Worm (Caenorhabditis elegans) whole organism, L4 larva: ENCODE data around the gene zfp-1.
A peak's percentile ranks its signal among the peaks of the same experiment; 100 is the strongest.

Experiments
- F44E2.7 ChIP-seq: fragments of 200-800 bp; sonication (Bioruptor generic); IDR thresholded peaks from 2 replicates; pipeline ENCODE4 v2.1.2; 2022; ENCODE audit warnings: missing genetic modification characterization, missing compliant biosample characterization
- F49E8.2 ChIP-seq: sonication (generic microtip); optimal IDR thresholded peaks from 2 replicates; lab custom pipeline; 2016; ENCODE audit warnings: missing compliant biosample characterization, mild to moderate bottlenecking, missing genetic modification characterization, borderline replicate concordance
- R02D3.7 ChIP-seq: fragments of 150-350 bp; sonication (generic microtip); optimal IDR thresholded peaks from 3 replicates; lab custom pipeline; 2014; ENCODE audit warnings: missing biosample characterization, missing genetic modification characterization
- T26A8.4 ChIP-seq: fragments of 200-800 bp; sonication (Bioruptor generic); IDR thresholded peaks from 2 replicates; pipeline ENCODE4 v1.3.6; 2022; ENCODE audit warnings: missing genetic modification characterization, missing compliant biosample characterization
- Y75B8A.6 ChIP-seq: fragments of 200-800 bp; sonication (Bioruptor generic); IDR thresholded peaks from 2 replicates; pipeline ENCODE4 v1.3.6; 2022; ENCODE audit warnings: missing genetic modification reagents, missing genetic modification characterization, missing compliant biosample characterization
- ZK337.2 ChIP-seq: fragments of 200-800 bp; sonication (Bioruptor generic); IDR thresholded peaks from 2 replicates; pipeline ENCODE4 v1.3.6; 2022; ENCODE audit warnings: missing genetic modification reagents, missing genetic modification characterization, missing compliant biosample characterization
- ama-1 ChIP-seq: fragments of 150-350 bp; optimal IDR thresholded peaks from 2 replicates; lab custom pipeline; 2014; ENCODE audit warnings: inconsistent platforms, mixed read lengths
- attf-4 ChIP-seq: sonication (generic microtip); optimal IDR thresholded peaks from 3 replicates; lab custom pipeline; 2017; ENCODE audit warnings: missing biosample characterization, missing genetic modification characterization
- ceh-20 ChIP-seq: fragments of 200-800 bp; sonication (Bioruptor generic); IDR thresholded peaks from 2 replicates; pipeline ENCODE4 v1.3.6; 2022; ENCODE audit warnings: missing genetic modification reagents, missing genetic modification characterization, missing compliant biosample characterization
- ceh-28 ChIP-seq: fragments of 150-350 bp; optimal IDR thresholded peaks from 2 replicates; lab custom pipeline; 2014; ENCODE audit warnings: missing biosample characterization, missing genetic modification reagents, missing genetic modification characterization
- ceh-32 ChIP-seq: sonication (generic microtip); optimal IDR thresholded peaks from 2 replicates; lab custom pipeline; 2016; ENCODE audit warnings: mild to moderate bottlenecking, missing genetic modification characterization, missing compliant biosample characterization; ENCODE audit not compliant: poor library complexity
- ceh-62 ChIP-seq: sonication (generic microtip); optimal IDR thresholded peaks from 2 replicates; lab custom pipeline; 2017; ENCODE audit warnings: missing biosample characterization, missing genetic modification characterization
- cey-2 ChIP-seq: sonication (generic microtip); optimal IDR thresholded peaks from 3 replicates; lab custom pipeline; 2017; ENCODE audit warnings: missing genetic modification characterization, mild to moderate bottlenecking, missing compliant biosample characterization, antibody characterized with exemption, borderline replicate concordance; ENCODE audit not compliant: insufficient read depth
- ctbp-1 ChIP-seq: fragments of 200-800 bp; sonication (Bioruptor generic); IDR thresholded peaks from 2 replicates; pipeline ENCODE4 v1.3.6; 2022; ENCODE audit warnings: missing genetic modification reagents, missing genetic modification characterization, missing compliant biosample characterization
- daf-12 ChIP-seq: fragments of 150-350 bp; optimal IDR thresholded peaks from 2 replicates; lab custom pipeline; 2014; ENCODE audit warnings: missing biosample characterization, missing genetic modification reagents, missing genetic modification characterization
- daf-19 ChIP-seq: fragments of 200-800 bp; sonication (Bioruptor generic); conservative IDR thresholded peaks from 2 replicates; pipeline ENCODE4 v1.3.6; 2022; ENCODE audit warnings: missing genetic modification characterization, missing compliant biosample characterization
- daf-8 ChIP-seq: fragments of 200-800 bp; sonication (Bioruptor generic); IDR thresholded peaks from 2 replicates; pipeline ENCODE4 v1.3.6; 2022; ENCODE audit warnings: missing genetic modification characterization, missing compliant biosample characterization
- dmd-6 ChIP-seq: fragments of 200-800 bp; sonication (Bioruptor generic); IDR thresholded peaks from 2 replicates; pipeline ENCODE4 v1.3.6; 2022; ENCODE audit warnings: missing genetic modification reagents, missing genetic modification characterization, missing compliant biosample characterization
- dmd-8 ChIP-seq: fragments of 200-800 bp; sonication (Bioruptor generic); IDR thresholded peaks from 2 replicates; pipeline ENCODE4 v1.3.6; 2022; ENCODE audit warnings: missing genetic modification characterization, missing compliant biosample characterization
- dmd-9 ChIP-seq: fragments of 200-800 bp; sonication (Bioruptor generic); IDR thresholded peaks from 2 replicates; pipeline ENCODE4 v1.3.6; 2022; ENCODE audit warnings: missing genetic modification reagents, missing genetic modification characterization, missing compliant biosample characterization
- egl-43 ChIP-seq: fragments of 200-800 bp; sonication (Bioruptor generic); IDR thresholded peaks from 2 replicates; pipeline ENCODE4 v1.3.6; 2022; ENCODE audit warnings: missing genetic modification reagents, missing genetic modification characterization, missing compliant biosample characterization
- fkh-10 ChIP-seq: fragments of 150-350 bp; optimal IDR thresholded peaks from 2 replicates; lab custom pipeline; 2014; ENCODE audit warnings: missing biosample characterization, missing genetic modification reagents, missing genetic modification characterization
- gei-8 ChIP-seq: fragments of 200-800 bp; sonication (Bioruptor generic); optimal IDR thresholded peaks from 2 replicates; lab custom pipeline; 2018; ENCODE audit warnings: mild to moderate bottlenecking, missing genetic modification characterization, missing compliant biosample characterization
- hlh-11 ChIP-seq: fragments of 200-800 bp; sonication (Bioruptor generic); optimal IDR thresholded peaks from 2 replicates; lab custom pipeline; 2018; ENCODE audit warnings: mild to moderate bottlenecking, missing genetic modification characterization, missing compliant biosample characterization
- lim-7 ChIP-seq: fragments of 200-800 bp; sonication (Bioruptor generic); IDR thresholded peaks from 2 replicates; pipeline ENCODE4 v1.3.6; 2022; ENCODE audit warnings: missing genetic modification characterization, missing compliant biosample characterization
- lin-29 ChIP-seq: fragments of 200-800 bp; sonication (Bioruptor generic); IDR thresholded peaks from 2 replicates; pipeline ENCODE4 v1.3.6; 2022; ENCODE audit warnings: missing genetic modification reagents, missing genetic modification characterization, missing compliant biosample characterization
- lin-39 ChIP-seq: fragments of 150-350 bp; optimal IDR thresholded peaks from 2 replicates; lab custom pipeline; 2014; ENCODE audit warnings: missing biosample characterization, missing genetic modification reagents, missing genetic modification characterization
- lsy-2 ChIP-seq, 2 experiments: fragments of 150-350 bp in 1 of 2; sonication (generic microtip) in 1 of 2; optimal IDR thresholded peaks; 2 replicates each; lab custom pipeline; 2014 to 2017; ENCODE audit warnings: missing biosample characterization in 2 of 2, missing genetic modification characterization in 2 of 2
- mes-2 ChIP-seq: sonication (generic microtip); optimal IDR thresholded peaks from 2 replicates; lab custom pipeline; 2016; ENCODE audit warnings: missing genotype, mild to moderate bottlenecking, missing genetic modification characterization, missing compliant biosample characterization; ENCODE audit not compliant: poor library complexity, severe bottlenecking
- mxl-2 ChIP-seq: fragments of 200-800 bp; sonication (Bioruptor generic); conservative IDR thresholded peaks from 2 replicates; pipeline ENCODE4 v1.3.6; 2022; ENCODE audit warnings: missing genetic modification reagents, missing genetic modification characterization, missing compliant biosample characterization
- nhr-10 ChIP-seq: fragments of 150-350 bp; optimal IDR thresholded peaks from 2 replicates; lab custom pipeline; 2014; ENCODE audit warnings: missing biosample characterization, missing genetic modification characterization
- nhr-11 ChIP-seq: fragments of 150-350 bp; optimal IDR thresholded peaks from 2 replicates; lab custom pipeline; 2014; ENCODE audit warnings: missing biosample characterization, missing genetic modification characterization
- nhr-237 ChIP-seq: sonication (generic microtip); optimal IDR thresholded peaks from 2 replicates; lab custom pipeline; 2017; ENCODE audit warnings: missing biosample characterization, missing genetic modification characterization
- nhr-25 ChIP-seq: sonication (generic microtip); optimal IDR thresholded peaks from 2 replicates; lab custom pipeline; 2017; ENCODE audit warnings: missing genetic modification characterization, mild to moderate bottlenecking, missing compliant biosample characterization, antibody characterized with exemption, moderate library complexity, borderline replicate concordance; ENCODE audit not compliant: insufficient read depth
- nhr-48 ChIP-seq: sonication (generic microtip); optimal IDR thresholded peaks from 2 replicates; lab custom pipeline; 2016; ENCODE audit warnings: mild to moderate bottlenecking, missing genetic modification characterization, missing compliant biosample characterization
- nhr-6 ChIP-seq: fragments of 150-350 bp; optimal IDR thresholded peaks from 2 replicates; lab custom pipeline; 2014; ENCODE audit warnings: missing biosample characterization, missing genetic modification characterization
- nhr-76 ChIP-seq: fragments of 150-350 bp; optimal IDR thresholded peaks from 2 replicates; lab custom pipeline; 2014; ENCODE audit warnings: missing biosample characterization, missing genetic modification characterization
- pqm-1 ChIP-seq: sonication (generic microtip); optimal IDR thresholded peaks from 2 replicates; lab custom pipeline; 2017; ENCODE audit warnings: missing biosample characterization, missing genetic modification characterization
- sdz-12 ChIP-seq: fragments of 200-800 bp; sonication (Bioruptor generic); optimal IDR thresholded peaks from 2 replicates; lab custom pipeline; 2018; ENCODE audit warnings: mild to moderate bottlenecking, missing genetic modification characterization, missing compliant biosample characterization
- set-16 ChIP-seq: fragments of 200-800 bp; sonication (Bioruptor generic); IDR thresholded peaks from 2 replicates; pipeline ENCODE4 v1.3.6; 2022; ENCODE audit warnings: missing genetic modification reagents, missing genetic modification characterization, missing compliant biosample characterization
- snpc-1.2 ChIP-seq: fragments of 200-800 bp; sonication (Bioruptor generic); IDR thresholded peaks from 2 replicates; pipeline ENCODE4 v1.3.6; 2022; ENCODE audit warnings: missing genetic modification reagents, missing genetic modification characterization, missing compliant biosample characterization
- spr-1 ChIP-seq: sonication (generic microtip); optimal IDR thresholded peaks from 2 replicates; lab custom pipeline; 2016; ENCODE audit warnings: mild to moderate bottlenecking, missing genetic modification characterization, missing compliant biosample characterization
- spr-3 ChIP-seq: fragments of 200-800 bp; sonication (Bioruptor generic); optimal IDR thresholded peaks from 2 replicates; lab custom pipeline; 2018; ENCODE audit warnings: mild to moderate bottlenecking, missing genetic modification characterization, missing compliant biosample characterization
- unc-130 ChIP-seq: sonication (generic microtip); optimal IDR thresholded peaks from 2 replicates; lab custom pipeline; 2016; ENCODE audit warnings: missing genetic modification reagents, missing genetic modification characterization, missing compliant biosample characterization
- unc-62 ChIP-seq, 3 experiments: fragments of 150-350 bp in 1 of 3; sonication (generic microtip); optimal IDR thresholded peaks in 2 of 3; peaks in 1 of 3; 1 replicate in 1 of 3; 2 replicates in 2 of 3; lab custom pipeline; 2014 to 2017; ENCODE audit warnings: missing biosample characterization in 3 of 3, missing genetic modification characterization in 3 of 3, missing genetic modification reagents in 3 of 3, missing genotype in 1 of 3
- zfp-2 ChIP-seq: sonication (generic microtip); optimal IDR thresholded peaks from 2 replicates; lab custom pipeline; 2016; ENCODE audit warnings: mild to moderate bottlenecking, missing genetic modification characterization, missing compliant biosample characterization
- zip-2 ChIP-seq: fragments of 150-350 bp; optimal IDR thresholded peaks from 2 replicates; lab custom pipeline; 2014; ENCODE audit warnings: missing biosample characterization, missing genetic modification characterization
- ztf-11 ChIP-seq: fragments of 150-350 bp; optimal IDR thresholded peaks from 2 replicates; lab custom pipeline; 2014; ENCODE audit warnings: missing biosample characterization, missing genetic modification characterization
- ztf-7 ChIP-seq: fragments of 150-350 bp; optimal IDR thresholded peaks from 2 replicates; lab custom pipeline; 2014; ENCODE audit warnings: missing biosample characterization, missing genetic modification characterization

zfp-1 gene

DNA sequence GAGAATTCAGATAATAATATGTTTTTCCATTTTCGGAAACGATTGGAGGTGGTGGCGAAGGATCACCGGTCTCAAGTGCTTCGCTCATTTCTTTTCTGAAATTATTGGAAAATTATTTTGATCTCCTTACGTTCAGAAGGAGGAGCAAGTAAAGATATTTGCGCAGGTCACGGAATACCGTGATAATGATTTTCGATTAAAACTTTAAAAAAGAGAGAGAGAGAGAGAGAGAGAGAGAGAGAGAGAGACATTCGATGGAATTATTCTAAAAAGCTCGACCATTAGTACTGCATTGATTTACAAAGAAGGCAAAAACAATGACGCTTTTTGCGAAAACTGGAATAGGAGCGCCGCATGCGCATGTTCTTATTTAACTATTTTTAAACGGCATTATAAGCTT is 916 bp downstream of the zfp-1 start, which contains the start of gene ztf-1:
TSS of gene ztf-1 (minus strand) at position 101 of the 400 bp plus-strand sequence.
- TF ChIP-seq unc-62 (GFP tag; optimal IDR thresholded peaks at IDR 0.05 in 1 of 2; lab: Kevin White, UChicago) (peak in 1 of 2 experiments; percentile 69), unc-62 (tag; optimal IDR thresholded peaks at IDR 0.05; lab: Kevin White, UChicago) (no peak), nhr-6 (tag; lab: Kevin White, UChicago) (no peak)

DNA sequence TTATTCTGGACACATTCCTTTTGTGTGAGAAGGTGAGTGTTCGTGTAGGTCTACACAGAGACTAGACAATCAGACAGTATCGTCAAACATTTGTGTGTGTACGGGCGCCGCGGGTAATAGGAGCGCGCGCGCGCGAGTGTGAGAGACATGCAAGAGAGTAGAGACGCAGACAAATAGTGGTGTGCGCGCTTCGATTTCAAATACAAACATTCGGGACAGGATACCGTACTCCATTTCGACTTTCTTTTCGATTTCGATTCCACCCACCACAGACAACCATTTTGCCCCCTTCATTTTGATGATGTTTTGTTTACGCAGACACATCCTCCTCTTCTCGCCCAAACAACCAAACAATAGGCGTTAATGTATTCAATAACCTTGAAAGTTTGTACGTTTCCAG is 3.5 kb downstream of the zfp-1 start:
- TF ChIP-seq pqm-1 (tag; lab: Kevin White, UChicago) (peak; percentile 62), mes-2 (tag; lab: Kevin White, UChicago) (peak; percentile 76), Y75B8A.6 (0 out of 2 replicates have a peak, but pooled peaks have one; percentile 21), lin-39 (tag; lab: Kevin White, UChicago) (no peak), lsy-2 (tag; optimal IDR thresholded peaks at IDR 0.05; lab: Kevin White, UChicago) (peak in 1 of 2 experiments; percentile 66), nhr-11 (tag; lab: Kevin White, UChicago) (peak; percentile 36), spr-1 (no peak), R02D3.7 (tag; lab: Kevin White, UChicago) (no peak), zip-2 (tag; lab: Kevin White, UChicago) (no peak), cey-2 (peak; percentile 28), nhr-237 (tag; lab: Kevin White, UChicago) (no peak), ztf-11 (tag; lab: Kevin White, UChicago) (no peak), snpc-1.2 (no peak), egl-43 (peak; percentile 80), set-16 (no peak; the same call in 1 of the 2 replicates), nhr-76 (tag; lab: Kevin White, UChicago) (no peak), F49E8.2 (no peak), nhr-25 (peak; percentile 89), lim-7 (GFP tag; lab: Robert Waterston, UW) (no peak), daf-12 (no peak), ceh-62 (tag; lab: Kevin White, UChicago) (no peak), T26A8.4 (peak; percentile 85), ceh-28 (tag; lab: Kevin White, UChicago) (no peak), nhr-10 (no peak), ZK337.2 (no peak), ztf-7 (peak; percentile 25), attf-4 (tag; lab: Kevin White, UChicago) (no peak), zfp-2 (tag; lab: Kevin White, UChicago) (no peak), nhr-48 (tag; lab: Kevin White, UChicago) (peak; percentile 2), unc-130 (no peak), daf-8 (GFP tag; lab: Robert Waterston, UW) (no peak), mxl-2 (GFP tag; lab: Robert Waterston, UW) (no peak), sdz-12 (no peak), lin-29 (GFP tag; lab: Robert Waterston, UW) (no peak), hlh-11 (peak; percentile 95), daf-19 (no peak), ctbp-1 (GFP tag; lab: Robert Waterston, UW) (peak; percentile 71; the same call in 1 of the 2 replicates), dmd-8 (no peak), nhr-6 (tag; lab: Kevin White, UChicago) (peak; percentile 40), spr-3 (no peak), fkh-10 (GFP tag; lab: Kevin White, UChicago) (no peak), gei-8 (peak; percentile 42), ama-1 (lab: Kevin White, UChicago) (no peak), dmd-9 (GFP tag; lab: Robert Waterston, UW) (no peak), ceh-32 (tag; lab: Kevin White, UChicago) (no peak), dmd-6 (peak; percentile 83), F44E2.7 (GFP tag; lab: Robert Waterston, UW) (no peak), ceh-20 (GFP tag; lab: Robert Waterston, UW) (no peak)
